Fruit fly (Drosophila melanogaster): ENCODE results near the gene CG34347.

Gene CG34347

dm6 chr3R:31404499-31405276, 93.7 kb downstream of the CG34347 start, which contains the start of gene Gprk2:
Gene Gprk2 (plus strand): TSS chr3R:31405245.
- TF ChIP-seq Eip75B (GFP tag; optimal IDR thresholded peaks at IDR 0.05) = peak; percentile 100
- peak; percentile 100 for TF ChIP-seq CG11902 (GFP tag; optimal IDR thresholded peaks at IDR 0.05)
- peak; percentile 100 for TF ChIP-seq Sox14 (GFP tag; optimal IDR thresholded peaks at IDR 0.05)
- peak; percentile 100 for TF ChIP-seq CG3032 (tag; optimal IDR thresholded peaks at IDR 0.05)
- TF ChIP-seq CG15336 (GFP tag; IDR thresholded peaks at IDR 0.05) = peak; percentile 100
- TF ChIP-seq Eip78C (GFP tag) = peak; percentile 100
- TF ChIP-seq Ets21C (GFP tag; optimal IDR thresholded peaks at IDR 0.05) = peak; percentile 100
- TF ChIP-seq CG1621 (tag; optimal IDR thresholded peaks at IDR 0.05) = peak; percentile 100
- peak; percentile 99 for TF ChIP-seq Hr38 (GFP tag; optimal IDR thresholded peaks at IDR 0.05)
- TF ChIP-seq net (GFP tag; optimal IDR thresholded peaks at IDR 0.05) = peak; percentile 100
- peak; percentile 100 for TF ChIP-seq topi (GFP tag; optimal IDR thresholded peaks at IDR 0.05)
- TF ChIP-seq CG8319 (GFP tag; optimal IDR thresholded peaks at IDR 0.05) = peak; percentile 99
- peak; percentile 100 for TF ChIP-seq esn (GFP tag; optimal IDR thresholded peaks at IDR 0.05)
- TF ChIP-seq CG10631 (GFP tag; optimal IDR thresholded peaks at IDR 0.05) = peak; percentile 100
- TF ChIP-seq Lpt (GFP tag; optimal IDR thresholded peaks at IDR 0.05) = peak; percentile 100
- peak; percentile 99 for TF ChIP-seq dsx (GFP tag; optimal IDR thresholded peaks at IDR 0.05; ENCODE audit: poor library complexity, severe bottlenecking)
- peak; percentile 100 for TF ChIP-seq CG3919 (GFP tag; optimal IDR thresholded peaks at IDR 0.05)
- peak; percentile 99 for TF ChIP-seq Blimp-1 (GFP tag; optimal IDR thresholded peaks at IDR 0.05)
- TF ChIP-seq CG8119 (GFP tag; IDR thresholded peaks at IDR 0.05) = peak; percentile 100
- peak; percentile 100 for TF ChIP-seq dac (GFP tag; optimal IDR thresholded peaks at IDR 0.05)
- TF ChIP-seq CG7368 (GFP tag; optimal IDR thresholded peaks at IDR 0.05) = peak; percentile 100
- TF ChIP-seq Hr4 (GFP tag; optimal IDR thresholded peaks at IDR 0.05) = peak; percentile 100
- peak; percentile 100 for TF ChIP-seq CG11762 (GFP tag; optimal IDR thresholded peaks at IDR 0.05; ENCODE audit: insufficient read depth)
- peak; percentile 100 for TF ChIP-seq CG32006 (GFP tag; optimal IDR thresholded peaks at IDR 0.05)
- peak; percentile 100 for TF ChIP-seq vri (GFP tag; optimal IDR thresholded peaks at IDR 0.05)
- peak; percentile 100 for TF ChIP-seq lz (GFP tag; optimal IDR thresholded peaks at IDR 0.05)
- TF ChIP-seq CG16779 (tag; optimal IDR thresholded peaks at IDR 0.05) = peak; percentile 99
- TF ChIP-seq CG31627 (GFP tag; optimal IDR thresholded peaks at IDR 0.05) = peak; percentile 100
- peak; percentile 99 for TF ChIP-seq CG6808 (GFP tag; optimal IDR thresholded peaks at IDR 0.05)
- peak; percentile 100 for TF ChIP-seq svp (GFP tag)
- TF ChIP-seq Sox15 (GFP tag; optimal IDR thresholded peaks at IDR 0.05) = peak; percentile 100
- peak; percentile 99 for TF ChIP-seq fd85E (GFP tag; optimal IDR thresholded peaks at IDR 0.05)
- TF ChIP-seq acj6 (GFP tag; optimal IDR thresholded peaks at IDR 0.05) = peak; percentile 100
- TF ChIP-seq CG6792 (GFP tag; optimal IDR thresholded peaks at IDR 0.05) = peak; percentile 100
- TF ChIP-seq fd59A (GFP tag; optimal IDR thresholded peaks at IDR 0.05) = peak; percentile 100
- TF ChIP-seq CG8632 (GFP tag; optimal IDR thresholded peaks at IDR 0.05) = peak; percentile 100
- TF ChIP-seq fkh (GFP tag; optimal IDR thresholded peaks at IDR 0.05) = peak; percentile 95
- TF ChIP-seq Gug (GFP tag; IDR thresholded peaks at IDR 0.05) = peak; percentile 100
- peak; percentile 100 for TF ChIP-seq CG34406 (GFP tag; optimal IDR thresholded peaks at IDR 0.05)
- TF ChIP-seq Sox102F (GFP tag; optimal IDR thresholded peaks at IDR 0.05) = peak; percentile 100
- peak; percentile 100 for TF ChIP-seq achi (GFP tag; optimal IDR thresholded peaks at IDR 0.05)
- TF ChIP-seq Smox (GFP tag; optimal IDR thresholded peaks at IDR 0.05) = peak; percentile 100
- peak; percentile 100 for TF ChIP-seq OdsH (GFP tag; optimal IDR thresholded peaks at IDR 0.05)
- peak; percentile 100 for TF ChIP-seq CG6276 (GFP tag; optimal IDR thresholded peaks at IDR 0.05)
- TF ChIP-seq cyc (GFP tag; optimal IDR thresholded peaks at IDR 0.05) = peak; percentile 100
- TF ChIP-seq CG9139 (GFP tag; optimal IDR thresholded peaks at IDR 0.05) = peak; percentile 100
- peak; percentile 100 for TF ChIP-seq salr (GFP tag; optimal IDR thresholded peaks at IDR 0.05)
- TF ChIP-seq CG4318 (GFP tag; optimal IDR thresholded peaks at IDR 0.05) = peak; percentile 100
- peak; percentile 100 for TF ChIP-seq eg (GFP tag; IDR thresholded peaks at IDR 0.05)
- TF ChIP-seq CG10669 (GFP tag; optimal IDR thresholded peaks at IDR 0.05) = peak; percentile 100
